Worm (Caenorhabditis elegans): Measurements from ENCODE around the gene T24B8.4.

Gene T24B8.4

DNA sequence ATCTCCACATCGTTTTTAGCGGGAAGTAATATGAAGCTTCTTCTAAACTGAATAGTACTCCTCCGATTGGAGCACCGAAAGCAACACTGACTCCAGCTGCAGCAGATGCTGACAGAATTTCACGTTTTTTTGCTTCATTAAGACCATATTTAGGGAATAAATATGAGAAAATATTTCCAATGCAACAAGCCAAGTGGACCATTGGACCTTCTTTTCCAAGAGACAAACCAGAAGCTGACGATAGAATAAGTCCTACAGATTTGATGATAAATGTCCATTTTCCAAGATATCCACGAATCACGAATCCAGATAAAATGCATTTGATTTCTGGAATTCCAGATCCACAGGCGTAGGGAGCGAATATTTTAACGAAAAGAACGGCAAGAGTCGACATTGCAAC, 26.7 kb upstream of the T24B8.4 start:
- TF ChIP-seq M03D4.4 (tag; optimal IDR thresholded peaks at IDR 0.05): no peak
- no peak for TF ChIP-seq mep-1 (tag; optimal IDR thresholded peaks at IDR 0.05)
- TF ChIP-seq mab-5 (tag; optimal IDR thresholded peaks at IDR 0.05): no peak
- no peak for TF ChIP-seq bed-3 (GFP tag; optimal IDR thresholded peaks at IDR 0.05)
- no peak for TF ChIP-seq unc-62 (GFP tag; optimal IDR thresholded peaks at IDR 0.05)

DNA sequence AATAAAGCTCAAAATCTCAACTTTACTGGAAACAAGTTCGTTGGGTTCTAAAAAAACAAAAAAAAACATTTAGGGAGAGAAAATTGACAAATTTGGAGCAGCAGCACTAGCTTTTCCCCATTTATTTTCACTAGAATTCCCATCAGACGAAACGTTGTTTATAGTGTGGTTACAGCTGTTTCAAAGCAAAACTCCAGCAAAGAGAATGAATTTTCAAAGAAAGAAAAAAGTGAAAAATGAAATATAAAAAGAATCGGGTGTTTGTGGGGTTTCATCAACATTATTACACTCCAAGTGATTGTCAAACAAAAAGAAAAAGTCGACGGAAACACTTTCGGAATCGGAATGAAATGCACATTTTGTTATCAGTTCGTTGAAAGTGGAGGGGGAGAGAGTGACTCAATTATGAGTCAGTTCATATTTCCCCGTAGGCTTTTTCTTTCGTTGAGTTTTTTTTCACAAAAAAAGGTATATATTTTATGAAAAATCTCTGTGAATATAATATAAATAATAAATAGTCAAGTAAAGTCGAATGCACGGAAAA, 23.7 kb upstream of the T24B8.4 start:
- TF ChIP-seq snpc-4 (tag; optimal IDR thresholded peaks at IDR 0.05) (no peak), M03D4.4 (tag; optimal IDR thresholded peaks at IDR 0.05) (no peak), mep-1 (tag; optimal IDR thresholded peaks at IDR 0.05) (no peak)

DNA sequence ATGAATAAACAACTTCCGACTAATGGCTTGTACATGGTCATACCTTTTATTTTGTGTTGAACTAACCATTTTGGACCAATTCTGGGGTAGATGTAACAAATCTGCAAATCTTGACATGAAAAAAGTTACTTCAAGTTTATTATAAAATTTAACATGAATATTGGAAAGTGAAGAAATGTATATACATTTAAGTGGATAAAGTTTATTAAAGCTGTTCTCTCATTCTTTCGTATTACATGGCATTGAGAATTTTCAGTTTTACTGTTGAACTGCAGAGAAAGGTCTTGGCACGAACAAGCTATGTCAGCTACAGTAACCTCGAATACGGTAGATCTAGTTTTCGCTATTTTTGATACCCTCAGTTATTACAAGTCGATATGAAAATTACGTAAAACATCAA, 22.9 kb upstream of the T24B8.4 start, which contains the start of gene C07H4.1:
Gene C07H4.1, minus strand, starts transcription at position 101 of the 400 bp plus-strand sequence.
- TF ChIP-seq M03D4.4 (tag; optimal IDR thresholded peaks at IDR 0.05): no peak
- TF ChIP-seq nhr-237 (tag; optimal IDR thresholded peaks at IDR 0.05): no peak
- TF ChIP-seq ztf-11 (tag; optimal IDR thresholded peaks at IDR 0.05): no peak
- no peak for TF ChIP-seq ceh-39 (tag; optimal IDR thresholded peaks at IDR 0.05)
- TF ChIP-seq elt-3 (tag; optimal IDR thresholded peaks at IDR 0.05): no peak
- TF ChIP-seq mab-5 (tag; optimal IDR thresholded peaks at IDR 0.05): no peak
- TF ChIP-seq unc-39 (tag; optimal IDR thresholded peaks at IDR 0.05): no peak
- no peak for TF ChIP-seq flh-1 (GFP tag; optimal IDR thresholded peaks at IDR 0.05)
- TF ChIP-seq lin-32 (GFP tag; optimal IDR thresholded peaks at IDR 0.05): no peak
- TF ChIP-seq nhr-28 (tag; optimal IDR thresholded peaks at IDR 0.05): no peak
- TF ChIP-seq unc-120 (tag; optimal IDR thresholded peaks at IDR 0.05; ENCODE audit: poor library complexity, severe bottlenecking): no peak
- no peak for TF ChIP-seq cnd-1 (tag; optimal IDR thresholded peaks at IDR 0.05)
- TF ChIP-seq lin-13 (tag; optimal IDR thresholded peaks at IDR 0.05): no peak
- TF ChIP-seq ceh-83 (GFP tag; optimal IDR thresholded peaks at IDR 0.05): no peak
- no peak for TF ChIP-seq tbx-8 (GFP tag; optimal IDR thresholded peaks at IDR 0.05)
- TF ChIP-seq unc-62 (GFP tag; optimal IDR thresholded peaks at IDR 0.05): no peak
- TF ChIP-seq hlh-1 (tag; optimal IDR thresholded peaks at IDR 0.05): no peak
- no peak for TF ChIP-seq nhr-2 (tag; optimal IDR thresholded peaks at IDR 0.05)
- TF ChIP-seq nhr-76 (tag; optimal IDR thresholded peaks at IDR 0.05): no peak
- no peak for TF ChIP-seq ham-2 (GFP tag; optimal IDR thresholded peaks at IDR 0.05)

DNA sequence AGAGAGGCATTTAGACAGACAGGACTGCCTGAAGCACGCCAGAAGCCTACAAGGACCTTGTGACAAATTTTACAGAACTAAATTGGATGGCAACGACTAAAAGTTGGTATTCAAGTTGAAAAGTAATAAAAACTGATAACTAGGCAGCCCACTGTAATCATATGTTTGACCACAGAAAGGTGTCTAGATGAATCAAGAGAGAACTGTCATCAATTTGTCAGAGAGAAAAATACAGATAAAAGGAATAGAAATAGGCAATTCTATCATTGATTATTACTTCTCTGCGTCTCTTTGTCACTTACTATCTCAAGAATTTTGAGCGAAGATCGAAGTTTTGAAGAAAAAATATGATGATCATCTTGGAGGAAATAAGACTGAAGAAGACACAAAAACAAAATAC, 22.3 kb upstream of the T24B8.4 start:
- no peak for TF ChIP-seq nhr-2 (tag; optimal IDR thresholded peaks at IDR 0.05)
- TF ChIP-seq bed-3 (GFP tag; optimal IDR thresholded peaks at IDR 0.05): no peak
- no peak for TF ChIP-seq ceh-39 (tag; optimal IDR thresholded peaks at IDR 0.05)
- TF ChIP-seq snpc-4 (tag; optimal IDR thresholded peaks at IDR 0.05): no peak
- TF ChIP-seq lsy-2 (tag; optimal IDR thresholded peaks at IDR 0.05): no peak
- TF ChIP-seq mep-1 (tag; optimal IDR thresholded peaks at IDR 0.05): no peak
- TF ChIP-seq cnd-1 (tag; optimal IDR thresholded peaks at IDR 0.05): no peak
- TF ChIP-seq tbx-8 (GFP tag; optimal IDR thresholded peaks at IDR 0.05): no peak
- TF ChIP-seq sptf-1 (tag; optimal IDR thresholded peaks at IDR 0.05): no peak
- TF ChIP-seq unc-39 (tag; optimal IDR thresholded peaks at IDR 0.05): no peak
- no peak for TF ChIP-seq lin-13 (tag; optimal IDR thresholded peaks at IDR 0.05)
- TF ChIP-seq unc-62 (GFP tag; optimal IDR thresholded peaks at IDR 0.05): no peak
- TF ChIP-seq nhr-237 (tag; optimal IDR thresholded peaks at IDR 0.05): no peak

DNA sequence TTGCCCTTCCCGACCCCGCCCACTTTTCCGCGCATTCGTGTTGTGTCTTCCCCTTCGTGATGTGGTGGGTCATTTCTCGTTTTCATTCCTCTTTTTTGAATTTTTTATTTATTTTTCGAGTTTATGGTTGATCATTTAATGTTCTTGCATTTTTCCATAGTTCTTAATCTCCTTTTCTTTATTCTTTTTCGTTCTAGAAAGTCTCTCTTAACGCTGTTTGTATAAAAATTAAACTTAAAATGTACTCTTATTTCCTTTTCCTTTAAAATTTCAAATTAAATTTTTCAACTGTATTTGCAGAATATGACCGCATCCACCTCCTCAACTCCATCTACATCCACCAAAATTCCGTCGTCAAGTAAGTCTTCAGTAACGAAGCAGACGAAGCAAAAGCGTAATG, 15.7 kb upstream of the T24B8.4 start, which contains the start of gene hlh-3:
Gene hlh-3, plus strand, starts transcription at position 301 of the 400 bp plus-strand sequence.
- TF ChIP-seq unc-39 (tag; optimal IDR thresholded peaks at IDR 0.05) (no peak), sptf-1 (tag; optimal IDR thresholded peaks at IDR 0.05) (no peak), nhr-2 (tag; optimal IDR thresholded peaks at IDR 0.05) (no peak), lin-32 (GFP tag; optimal IDR thresholded peaks at IDR 0.05) (no peak), elt-1 (tag; optimal IDR thresholded peaks at IDR 0.05; ENCODE audit: borderline replicate concordance, insufficient read depth) (no peak), ceh-43 (GFP tag; optimal IDR thresholded peaks at IDR 0.05) (no peak), sem-2 (GFP tag; optimal IDR thresholded peaks at IDR 0.05) (no peak), lsy-2 (tag; optimal IDR thresholded peaks at IDR 0.05) (no peak), ceh-83 (GFP tag; optimal IDR thresholded peaks at IDR 0.05) (no peak), pha-4 (tag; optimal IDR thresholded peaks at IDR 0.05) (no peak), tbx-8 (GFP tag; optimal IDR thresholded peaks at IDR 0.05) (no peak), nhr-12 (tag; optimal IDR thresholded peaks at IDR 0.05) (no peak), ham-2 (GFP tag; optimal IDR thresholded peaks at IDR 0.05) (no peak), bed-3 (GFP tag; optimal IDR thresholded peaks at IDR 0.05) (no peak), M03D4.4 (tag; optimal IDR thresholded peaks at IDR 0.05) (no peak), zip-8 (tag; optimal IDR thresholded peaks at IDR 0.05) (no peak), unc-120 (tag; optimal IDR thresholded peaks at IDR 0.05; ENCODE audit: poor library complexity, severe bottlenecking) (no peak), hlh-1 (tag; optimal IDR thresholded peaks at IDR 0.05) (no peak), ceh-39 (tag; optimal IDR thresholded peaks at IDR 0.05) (no peak), mls-2 (tag; optimal IDR thresholded peaks at IDR 0.05) (no peak)

Measured in whole organism, mixed stage, embryonic.